Worm (Caenorhabditis elegans) whole organism, young adult: ENCODE measurements around the gene T04C12.8.

Experiments used
- B0261.1 ChIP-seq: sonication (generic microtip); optimal IDR thresholded peaks from 2 replicates; lab custom pipeline; 2016; ENCODE audit warnings: mild to moderate bottlenecking, missing genetic modification characterization, moderate library complexity, missing compliant biosample characterization
- C06A6.2 ChIP-seq: fragments of 200-800 bp; sonication (Bioruptor generic); conservative IDR thresholded peaks from 2 replicates; pipeline ENCODE4 v1.3.6; 2022; ENCODE audit warnings: missing genetic modification characterization, missing compliant biosample characterization
- F57C9.4 ChIP-seq: sonication (generic microtip); optimal IDR thresholded peaks from 2 replicates; lab custom pipeline; 2017; ENCODE audit warnings: mild to moderate bottlenecking, missing genetic modification characterization, missing compliant biosample characterization
- T26A5.8 ChIP-seq: sonication (generic microtip); optimal IDR thresholded peaks from 2 replicates; lab custom pipeline; 2016; ENCODE audit warnings: missing genetic modification characterization, missing compliant biosample characterization
- aptf-3 ChIP-seq: fragments of 200-800 bp; sonication (Bioruptor generic); IDR thresholded peaks from 2 replicates; pipeline ENCODE4 v1.3.6; 2022; ENCODE audit warnings: missing genetic modification characterization, missing compliant biosample characterization
- bed-2 ChIP-seq: fragments of 200-800 bp; sonication (Bioruptor generic); IDR thresholded peaks from 2 replicates; pipeline ENCODE4 v1.3.6; 2022; ENCODE audit warnings: missing genetic modification reagents, missing genetic modification characterization, missing compliant biosample characterization
- efl-1 ChIP-seq: fragments of 150-350 bp; optimal IDR thresholded peaks from 2 replicates; lab custom pipeline; 2014; ENCODE audit warnings: missing biosample characterization, missing genetic modification reagents, missing genetic modification characterization
- unc-130 ChIP-seq: sonication (generic microtip); optimal IDR thresholded peaks from 2 replicates; lab custom pipeline; 2016; ENCODE audit warnings: missing genetic modification reagents, missing genetic modification characterization, missing compliant biosample characterization
- unc-62 ChIP-seq: fragments of 150-350 bp; optimal IDR thresholded peaks from 2 replicates; lab custom pipeline; 2014; ENCODE audit warnings: missing biosample characterization, missing genetic modification reagents, missing genetic modification characterization

DNA sequence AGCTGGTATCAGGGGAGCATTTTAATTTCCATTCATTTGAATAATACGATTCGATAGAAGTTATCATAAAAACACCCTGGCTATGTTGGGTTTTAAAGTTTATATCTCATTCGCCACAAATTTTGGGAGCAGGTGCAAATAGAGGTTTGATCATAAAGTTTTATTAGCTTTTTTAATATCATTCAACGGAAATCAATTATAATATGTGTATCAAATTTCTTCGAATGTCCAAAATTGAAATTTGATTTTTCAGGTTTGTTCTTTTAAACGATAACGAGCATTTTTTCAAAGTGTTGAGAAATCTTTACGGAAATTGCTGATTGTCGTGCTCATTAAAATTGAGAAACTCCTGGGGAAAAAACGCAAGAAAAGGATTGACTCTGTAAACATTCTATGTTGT, 20.5 kb downstream of the T04C12.8 start, which contains the start of gene srh-74:
- TF ChIP-seq efl-1 (GFP tag; lab: Kevin White, UChicago) (no peak), unc-62 (no peak), F57C9.4 (tag; lab: Kevin White, UChicago) (no peak), T26A5.8 (tag; lab: Kevin White, UChicago) (no peak), unc-130 (no peak), B0261.1 (tag; lab: Kevin White, UChicago) (no peak), C06A6.2 (GFP tag; lab: Robert Waterston, UW) (no peak), bed-2 (no peak), aptf-3 (GFP tag; lab: Robert Waterston, UW) (no peak)
